Worm (Caenorhabditis elegans): Measurements from ENCODE around the gene C50D2.2.

- TF ChIP-seq ama-1 (optimal IDR thresholded peaks at IDR 0.05): no peak
- no peak for TF ChIP-seq scrt-1 (GFP tag; IDR thresholded peaks at IDR 0.05)
- TF ChIP-seq flt-1 (GFP tag; IDR thresholded peaks at IDR 0.05): no peak
- no peak for TF ChIP-seq tra-4 (tag; optimal IDR thresholded peaks at IDR 0.05)
- no peak for TF ChIP-seq aly-1 (tag; optimal IDR thresholded peaks at IDR 0.05)
- TF ChIP-seq hmg-4 (GFP tag; optimal IDR thresholded peaks at IDR 0.05): no peak
- no peak for TF ChIP-seq ceh-36 (tag; optimal IDR thresholded peaks at IDR 0.05)
- TF ChIP-seq ets-7 (tag; optimal IDR thresholded peaks at IDR 0.05): no peak
- no peak for TF ChIP-seq tbx-37 (GFP tag; conservative IDR thresholded peaks at IDR 0.05)
- TF ChIP-seq pes-1 (GFP tag; IDR thresholded peaks at IDR 0.05): no peak
- no peak for TF ChIP-seq ceh-13 (GFP tag; optimal IDR thresholded peaks at IDR 0.05)
- TF ChIP-seq hnd-1 (tag; optimal IDR thresholded peaks at IDR 0.05): no peak
- no peak for TF ChIP-seq sea-1 (GFP tag; conservative IDR thresholded peaks at IDR 0.05)
- TF ChIP-seq tbx-11 (GFP tag; IDR thresholded peaks at IDR 0.05): no peak
Measured at ce11 chrII:75831-76230, 33.1 kb upstream of the C50D2.2 start.

Measured in whole organism, early embryonic.